Fruit fly (Drosophila melanogaster) S2 (cell line): ENCODE results near the gene Trhn.

Experiments used
- CG8478 ChIP-seq: fragments of >200 bp; optimal IDR thresholded peaks from 2 replicates; lab custom pipeline; 2018
- CTCF ChIP-seq, 2 experiments: fragments of >200 bp; optimal IDR thresholded peaks; 2 replicates each; lab custom pipeline; 2018

- TF ChIP-seq CG8478 (no peak), CTCF (optimal IDR thresholded peaks at IDR 0.05; lab: Kevin White, UChicago) (no peak)
Measured at dm6 chr3L:1203855-1204431, 11.0 kb upstream of the Trhn start.
